Worm (Caenorhabditis elegans) whole organism, L4 larva: ENCODE results near the gene W05H7.1.

Source experiments
- ceh-20 ChIP-seq: fragments of 200-800 bp; sonication (Bioruptor generic); IDR thresholded peaks from 2 replicates; pipeline ENCODE4 v1.3.6; 2022; ENCODE audit warnings: missing genetic modification reagents, missing genetic modification characterization, missing compliant biosample characterization
- daf-12 ChIP-seq: fragments of 150-350 bp; optimal IDR thresholded peaks from 2 replicates; lab custom pipeline; 2014; ENCODE audit warnings: missing biosample characterization, missing genetic modification reagents, missing genetic modification characterization
- hlh-30 ChIP-seq: sonication (generic microtip); optimal IDR thresholded peaks from 2 replicates; lab custom pipeline; 2017; ENCODE audit warnings: antibody characterized with exemption, mild to moderate bottlenecking, missing genetic modification characterization, missing compliant biosample characterization; ENCODE audit not compliant: insufficient read depth
- lin-15B ChIP-seq: fragments of 150-350 bp; sonication (generic microtip); optimal IDR thresholded peaks from 3 replicates; lab custom pipeline; 2014; ENCODE audit warnings: missing biosample characterization, missing genetic modification characterization
- lin-29 ChIP-seq: fragments of 200-800 bp; sonication (Bioruptor generic); IDR thresholded peaks from 2 replicates; pipeline ENCODE4 v1.3.6; 2022; ENCODE audit warnings: missing genetic modification reagents, missing genetic modification characterization, missing compliant biosample characterization
- lin-39 ChIP-seq: fragments of 150-350 bp; optimal IDR thresholded peaks from 2 replicates; lab custom pipeline; 2014; ENCODE audit warnings: missing biosample characterization, missing genetic modification reagents, missing genetic modification characterization
- lsy-2 ChIP-seq, 2 experiments: fragments of 150-350 bp in 1 of 2; sonication (generic microtip) in 1 of 2; optimal IDR thresholded peaks; 2 replicates each; lab custom pipeline; 2014 to 2017; ENCODE audit warnings: missing biosample characterization in 2 of 2, missing genetic modification characterization in 2 of 2
- nhr-237 ChIP-seq: sonication (generic microtip); optimal IDR thresholded peaks from 2 replicates; lab custom pipeline; 2017; ENCODE audit warnings: missing biosample characterization, missing genetic modification characterization
- nhr-77 ChIP-seq: fragments of 150-350 bp; optimal IDR thresholded peaks from 2 replicates; lab custom pipeline; 2014; ENCODE audit warnings: missing biosample characterization, missing genetic modification characterization
- unc-62 ChIP-seq, 3 experiments: fragments of 150-350 bp in 1 of 3; sonication (generic microtip); optimal IDR thresholded peaks in 2 of 3; peaks in 1 of 3; 1 replicate in 1 of 3; 2 replicates in 2 of 3; lab custom pipeline; 2014 to 2017; ENCODE audit warnings: missing biosample characterization in 3 of 3, missing genetic modification characterization in 3 of 3, missing genetic modification reagents in 3 of 3, missing genotype in 1 of 3
- zag-1 ChIP-seq: fragments of 150-350 bp; optimal IDR thresholded peaks from 2 replicates; lab custom pipeline; 2014; ENCODE audit warnings: missing biosample characterization, missing genetic modification characterization

ce11 chrX:1459756-1460155 is 9.2 kb downstream of the W05H7.1 start:
- TF ChIP-seq lin-29 (GFP tag; lab: Robert Waterston, UW), result no peak
- no peak for TF ChIP-seq lin-39 (tag; lab: Kevin White, UChicago)
- no peak for TF ChIP-seq daf-12 (tag; lab: Kevin White, UChicago)
- no peak for TF ChIP-seq lin-15B (tag; lab: Kevin White, UChicago)
- TF ChIP-seq zag-1, result no peak
- no peak for TF ChIP-seq unc-62 (GFP tag; optimal IDR thresholded peaks at IDR 0.05 in 1 of 2; lab: Kevin White, UChicago)
- TF ChIP-seq unc-62 (tag; optimal IDR thresholded peaks at IDR 0.05; lab: Kevin White, UChicago), result no peak
- TF ChIP-seq ceh-20 (GFP tag; lab: Robert Waterston, UW), result no peak
- TF ChIP-seq nhr-237 (tag; lab: Kevin White, UChicago), result no peak
- TF ChIP-seq nhr-77 (tag; lab: Kevin White, UChicago), result no peak
- no peak for TF ChIP-seq hlh-30 (tag; lab: Kevin White, UChicago)
- TF ChIP-seq lsy-2 (tag; optimal IDR thresholded peaks at IDR 0.05; lab: Kevin White, UChicago), result no peak
